Worm (Caenorhabditis elegans): ENCODE measurements around the gene lact-8.

DNA sequence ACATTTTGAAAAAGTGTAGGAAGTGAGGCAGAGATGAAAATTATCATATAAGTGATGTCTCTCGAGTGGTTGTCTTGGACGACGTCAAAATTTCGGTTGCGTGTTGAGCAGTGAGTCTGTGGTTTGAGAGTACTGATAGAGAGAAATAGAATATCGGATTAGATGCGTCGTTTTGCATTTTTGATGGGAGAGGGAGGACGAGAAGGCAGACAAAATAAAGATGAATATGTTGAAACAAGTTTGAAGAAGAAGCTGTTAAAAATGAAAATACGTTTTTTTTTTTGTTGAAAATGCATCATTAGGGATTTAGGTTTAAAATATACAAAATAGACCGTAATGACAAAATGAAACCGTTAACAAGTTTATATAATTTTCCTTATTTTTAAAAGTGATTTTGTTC is 30.3 kb downstream of the lact-8 start, which contains the start of gene T04C12.9:
- TF ChIP-seq ceh-14 (tag; optimal IDR thresholded peaks at IDR 0.05) (no peak), nhr-11 (tag; optimal IDR thresholded peaks at IDR 0.05) (no peak), fkh-10 (GFP tag; optimal IDR thresholded peaks at IDR 0.05) (no peak), sdc-2 (tag; optimal IDR thresholded peaks at IDR 0.05) (no peak)
